Fruit fly (Drosophila melanogaster): ENCODE results near the gene CG13043.

DNA sequence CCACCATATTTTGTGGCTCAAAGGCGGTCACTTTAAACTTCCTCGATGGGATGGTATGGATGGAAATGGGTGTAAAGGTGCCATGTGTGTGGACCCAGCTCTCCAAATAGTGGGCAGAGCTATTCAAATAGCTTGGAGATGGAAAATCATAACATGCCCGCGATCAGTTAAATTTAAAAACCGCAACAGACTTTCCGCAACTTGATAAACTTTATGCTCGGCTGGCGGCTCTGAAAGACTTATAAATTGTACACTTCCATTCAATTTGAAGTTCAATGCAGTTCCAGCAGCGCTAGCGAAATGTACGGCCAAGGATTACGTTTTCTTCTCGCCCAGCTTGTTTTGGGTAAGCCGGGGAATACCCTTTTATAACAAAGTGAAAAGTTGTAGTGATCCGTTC is 40.4 kb upstream of the CG13043 start, which contains the start of gene CG33257:
- TF ChIP-seq Dfd (GFP tag; optimal IDR thresholded peaks at IDR 0.05) (no peak), OdsH (GFP tag; optimal IDR thresholded peaks at IDR 0.05) (no peak), pan (optimal IDR thresholded peaks at IDR 0.05) (no peak), lola (GFP tag; optimal IDR thresholded peaks at IDR 0.05) (no peak), usp (GFP tag; optimal IDR thresholded peaks at IDR 0.05) (no peak), N (GFP tag; optimal IDR thresholded peaks at IDR 0.05) (no peak), GATAd (GFP tag; optimal IDR thresholded peaks at IDR 0.05) (no peak), Vsx2 (GFP tag; optimal IDR thresholded peaks at IDR 0.05; ENCODE audit: partially characterized antibody) (no peak), woc (GFP tag; optimal IDR thresholded peaks at IDR 0.05) (no peak)

Measured in whole organism, wandering third instar larva.